Worm (Caenorhabditis elegans) whole organism, midembryonic: ENCODE data around the gene T19H12.12.

Source experiments
- T22C8.4 ChIP-seq: fragments of 200-800 bp; sonication (Bioruptor generic); IDR thresholded peaks from 2 replicates; pipeline ENCODE4 v1.3.6; 2022; ENCODE audit warnings: missing genetic modification characterization, missing compliant biosample characterization
- cog-1 ChIP-seq: sonication (generic microtip); optimal IDR thresholded peaks from 2 replicates; lab custom pipeline; 2016; ENCODE audit warnings: missing genetic modification characterization, missing compliant biosample characterization
- flt-1 ChIP-seq: fragments of 200-800 bp; sonication (Bioruptor generic); IDR thresholded peaks from 2 replicates; pipeline ENCODE4 v1.3.6; 2022; ENCODE audit warnings: missing genetic modification characterization, missing compliant biosample characterization
- med-1 ChIP-seq: sonication (generic microtip); optimal IDR thresholded peaks from 2 replicates; lab custom pipeline; 2017; ENCODE audit warnings: missing genetic modification characterization, mild to moderate bottlenecking, missing compliant biosample characterization, antibody characterized with exemption, missing genetic modification reagents; ENCODE audit not compliant: insufficient read depth
- ref-1 ChIP-seq: fragments of 200-800 bp; sonication (Bioruptor generic); conservative IDR thresholded peaks from 2 replicates; pipeline ENCODE4 v1.3.6; 2022; ENCODE audit warnings: missing genetic modification reagents, missing genetic modification characterization, missing compliant biosample characterization
- tab-1 ChIP-seq: fragments of 200-800 bp; sonication (Bioruptor generic); IDR thresholded peaks from 2 replicates; pipeline ENCODE4 v1.3.6; 2022; ENCODE audit warnings: missing genetic modification characterization, missing compliant biosample characterization
- ztf-23 ChIP-seq: fragments of 200-800 bp; sonication (Bioruptor generic); IDR thresholded peaks from 2 replicates; pipeline ENCODE4 v1.3.6; 2022; ENCODE audit warnings: missing genetic modification reagents, missing genetic modification characterization, missing compliant biosample characterization
- ztf-29 ChIP-seq: fragments of 200-800 bp; sonication (Bioruptor generic); IDR thresholded peaks from 2 replicates; pipeline ENCODE4 v1.3.6; 2022; ENCODE audit warnings: missing genetic modification reagents, missing genetic modification characterization, missing compliant biosample characterization

- TF ChIP-seq ref-1 (GFP tag; lab: Robert Waterston, UW) (no peak), cog-1 (no peak), ztf-23 (no peak), tab-1 (no peak), flt-1 (no peak), ztf-29 (GFP tag; lab: Robert Waterston, UW) (no peak), T22C8.4 (GFP tag; lab: Robert Waterston, UW) (no peak), med-1 (no peak)
Measured at ce11 chrV:4889477-4889876, 4.9 kb downstream of the T19H12.12 start, which contains the start of gene ugt-12.
